Fruit fly (Drosophila melanogaster) whole organism, prepupa: ENCODE measurements around the gene smal.

Source experiments
- Blimp-1 ChIP-seq: fragments of 200-800 bp; sonication (Bioruptor generic); optimal IDR thresholded peaks from 3 replicates; lab custom pipeline; 2017; ENCODE audit warnings: missing biosample characterization, missing genetic modification characterization, mild to moderate bottlenecking, moderate library complexity, missing genetic modification reagents
- CG11294 ChIP-seq: fragments of 200-800 bp; sonication (Bioruptor generic); IDR thresholded peaks from 2 replicates; pipeline ENCODE4 v1.3.6; 2022; ENCODE audit warnings: missing biosample characterization, missing genetic modification characterization
- CG4318 ChIP-seq: fragments of 200-800 bp; sonication (Bioruptor generic); optimal IDR thresholded peaks from 3 replicates; lab custom pipeline; 2017; ENCODE audit warnings: missing biosample characterization, mild to moderate bottlenecking, missing genetic modification characterization
- CG6163 ChIP-seq: fragments of 200-800 bp; sonication (Bioruptor generic); IDR thresholded peaks from 3 replicates; pipeline ENCODE4 v1.3.6; 2022; ENCODE audit warnings: missing biosample characterization, missing genetic modification characterization
- Eip75B ChIP-seq: fragments of 200-800 bp; sonication (Bioruptor generic); optimal IDR thresholded peaks from 3 replicates; lab custom pipeline; 2016; ENCODE audit warnings: missing biosample characterization, missing genetic modification characterization
- Eip78C ChIP-seq: fragments of 200-800 bp; sonication (Bioruptor generic); peaks from one replicate; lab custom pipeline; 2016; ENCODE audit warnings: missing biosample characterization, missing genetic modification characterization
- Eip93F ChIP-seq: fragments of 200-800 bp; sonication (Bioruptor generic); optimal IDR thresholded peaks from 2 replicates; lab custom pipeline; 2016; ENCODE audit warnings: missing biosample characterization, mild to moderate bottlenecking, missing genetic modification characterization
- Gug ChIP-seq: fragments of 200-800 bp; sonication (Bioruptor generic); IDR thresholded peaks from 2 replicates; pipeline ENCODE4 v1.3.6; 2022; ENCODE audit warnings: missing biosample characterization, missing genetic modification characterization
- OdsH ChIP-seq: fragments of 200-800 bp; sonication (Bioruptor generic); optimal IDR thresholded peaks from 3 replicates; lab custom pipeline; 2016; ENCODE audit warnings: missing biosample characterization, missing genetic modification characterization
- Sox102F ChIP-seq: fragments of 200-800 bp; sonication (Bioruptor generic); optimal IDR thresholded peaks from 2 replicates; lab custom pipeline; 2016; ENCODE audit warnings: missing biosample characterization, mild to moderate bottlenecking, missing genetic modification characterization
- Sox14 ChIP-seq: fragments of 200-800 bp; sonication (Bioruptor generic); optimal IDR thresholded peaks from 3 replicates; lab custom pipeline; 2016; ENCODE audit warnings: missing biosample characterization, missing genetic modification characterization
- spab ChIP-seq: fragments of 200-800 bp; sonication (Bioruptor generic); optimal IDR thresholded peaks from 2 replicates; lab custom pipeline; 2017; ENCODE audit warnings: missing biosample characterization, mild to moderate bottlenecking, missing genetic modification characterization, missing genetic modification reagents
- ss ChIP-seq, 2 experiments: fragments of 200-800 bp; sonication (Bioruptor generic); optimal IDR thresholded peaks; 2 replicates in 1 of 2; 3 replicates in 1 of 2; lab custom pipeline; 2017 to 2018; ENCODE audit warnings: mild to moderate bottlenecking in 2 of 2, missing biosample characterization in 2 of 2, missing genetic modification characterization in 2 of 2, moderate library complexity in 1 of 2
- vri ChIP-seq: fragments of 200-800 bp; sonication (Bioruptor generic); optimal IDR thresholded peaks from 3 replicates; lab custom pipeline; 2016; ENCODE audit warnings: missing biosample characterization, mild to moderate bottlenecking, missing genetic modification characterization

dm6 chr2L:6215897-6216296 lies 37.0 kb downstream of the smal start:
- TF ChIP-seq vri (GFP tag; lab: Kevin White, UChicago) (no peak), Blimp-1 (no peak), ss (GFP tag; optimal IDR thresholded peaks at IDR 0.05; lab: Kevin White, UChicago) (no peak), Eip93F (no peak), OdsH (no peak), Sox102F (GFP tag; lab: Kevin White, UChicago) (no peak), Eip75B (GFP tag; lab: Kevin White, UChicago) (no peak), Gug (GFP tag; lab: Robert Waterston, UW) (no peak), CG6163 (GFP tag; lab: Robert Waterston, UW) (no peak), Eip78C (GFP tag; lab: Kevin White, UChicago) (no peak), CG4318 (GFP tag; lab: Kevin White, UChicago) (no peak), CG11294 (GFP tag; lab: Robert Waterston, UW) (no peak), spab (GFP tag; lab: Kevin White, UChicago) (no peak), Sox14 (no peak)
